Fruit fly (Drosophila melanogaster) whole organism, embryonic: ENCODE data around the gene CG11679.

ENCODE experiments used
- CG15269 ChIP-seq: fragments of 200-800 bp; sonication (Bioruptor generic); optimal IDR thresholded peaks from 2 replicates; lab custom pipeline; 2018; ENCODE audit warnings: missing biosample characterization, mild to moderate bottlenecking, missing genetic modification characterization, moderate library complexity
- CG6272 ChIP-seq: fragments of 200-800 bp; sonication (Bioruptor generic); IDR thresholded peaks from 2 replicates; pipeline ENCODE4 v1.3.6; 2022; ENCODE audit warnings: missing biosample characterization, missing genetic modification characterization
- Hr3 ChIP-seq: fragments of 200-800 bp; sonication (Bioruptor generic); optimal IDR thresholded peaks from 3 replicates; lab custom pipeline; 2016; ENCODE audit warnings: missing biosample characterization, missing genetic modification characterization
- fu2 ChIP-seq: fragments of 200-800 bp; sonication (Bioruptor generic); optimal IDR thresholded peaks from 2 replicates; lab custom pipeline; 2016; ENCODE audit warnings: missing biosample characterization, missing genetic modification characterization
- gcm2 ChIP-seq: fragments of 200-800 bp; sonication (Bioruptor generic); optimal IDR thresholded peaks from 2 replicates; lab custom pipeline; 2016; ENCODE audit warnings: missing biosample characterization, missing genetic modification characterization

DNA sequence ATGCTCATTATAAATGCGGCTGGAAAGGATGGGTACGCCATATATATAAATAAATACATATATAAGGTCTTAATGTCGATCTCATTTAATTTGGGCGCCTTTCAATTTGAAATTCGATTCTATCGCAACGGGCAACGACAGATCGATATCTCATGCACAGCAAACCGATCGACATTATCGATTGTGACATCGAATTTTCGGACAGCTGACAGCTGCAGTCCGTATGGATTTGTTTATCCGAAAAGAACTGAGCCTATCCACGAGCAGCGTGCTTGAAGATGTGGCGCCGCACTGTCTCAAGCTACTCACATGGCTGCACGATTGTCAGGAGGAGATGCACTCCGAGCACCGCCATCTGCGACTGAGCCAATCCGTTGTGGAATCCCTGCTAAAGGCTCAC lies 6.8 kb downstream of the CG11679 start, which contains the start of gene CG8191:
- TF ChIP-seq gcm2 (GFP tag; lab: Kevin White, UChicago) (no peak), fu2 (GFP tag; lab: Kevin White, UChicago) (no peak), CG6272 (GFP tag; lab: Robert Waterston, UW) (no peak), CG15269 (no peak), Hr3 (GFP tag; lab: Kevin White, UChicago) (no peak)
